Fruit fly (Drosophila melanogaster) S2 (cell line): ENCODE measurements around the gene Pp4-19C.

Source experiments
- CG8478 ChIP-seq: fragments of >200 bp; optimal IDR thresholded peaks from 2 replicates; lab custom pipeline; 2018
- CTCF ChIP-seq, 2 experiments: fragments of >200 bp; optimal IDR thresholded peaks; 2 replicates each; lab custom pipeline; 2018

DNA sequence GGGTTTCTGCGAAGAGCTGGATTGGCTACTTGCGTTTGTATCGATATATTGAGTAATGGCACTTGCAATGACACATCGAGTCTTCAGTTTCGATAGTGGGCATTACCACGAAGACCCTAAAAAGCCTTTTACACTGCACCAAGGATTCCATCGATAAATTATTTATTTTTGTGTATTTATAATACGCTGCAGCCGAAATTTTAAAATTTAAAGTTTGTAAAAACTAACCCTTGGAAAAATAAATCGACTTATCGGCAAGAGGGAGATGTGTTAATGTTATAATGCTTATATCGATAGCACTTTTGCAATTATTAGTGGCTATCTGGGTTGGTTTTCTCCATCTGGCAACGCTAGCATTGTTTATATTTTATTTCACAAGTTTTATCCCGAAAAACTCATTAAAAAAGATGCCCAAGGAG is at the start of gene Pp4-19C, which contains the start of gene cactin:
- TF ChIP-seq CG8478 (lab: Kevin White, UChicago) (no peak), CTCF (optimal IDR thresholded peaks at IDR 0.05; lab: Kevin White, UChicago) (no peak)
